Fruit fly (Drosophila melanogaster): Measurements from ENCODE around the gene CG46440.

CG46440 gene

dm6 chrX:15816905-15817304 lies 40.7 kb downstream of the CG46440 start:
- no peak for TF ChIP-seq CG14711 (tag; optimal IDR thresholded peaks at IDR 0.05)
- no peak for TF ChIP-seq toe (GFP tag; optimal IDR thresholded peaks at IDR 0.05)
- TF ChIP-seq Hr96 (GFP tag; optimal IDR thresholded peaks at IDR 0.05) = no peak
- no peak for TF ChIP-seq CG5204 (GFP tag; optimal IDR thresholded peaks at IDR 0.05)
- TF ChIP-seq pad (GFP tag; optimal IDR thresholded peaks at IDR 0.05) = no peak
- no peak for TF ChIP-seq Clk (GFP tag; optimal IDR thresholded peaks at IDR 0.05)
- TF ChIP-seq ovo (GFP tag; optimal IDR thresholded peaks at IDR 0.05) = no peak
- no peak for TF ChIP-seq kay (GFP tag; ENCODE audit: borderline replicate concordance)
- no peak for TF ChIP-seq CG1620 (GFP tag; optimal IDR thresholded peaks at IDR 0.05)
- TF ChIP-seq CG33017 (tag; optimal IDR thresholded peaks at IDR 0.05) = no peak
- no peak for TF ChIP-seq Mnt (GFP tag; optimal IDR thresholded peaks at IDR 0.05)
- TF ChIP-seq cnc (optimal IDR thresholded peaks at IDR 0.05) = no peak
- no peak for TF ChIP-seq CG11617 (GFP tag; optimal IDR thresholded peaks at IDR 0.05)
- TF ChIP-seq bab1 (GFP tag; optimal IDR thresholded peaks at IDR 0.05) = no peak
- TF ChIP-seq CG7045 (GFP tag; optimal IDR thresholded peaks at IDR 0.05) = no peak
- no peak for TF ChIP-seq CG12768 (GFP tag; optimal IDR thresholded peaks at IDR 0.05)

- TF ChIP-seq CG12768 (GFP tag; optimal IDR thresholded peaks at IDR 0.05) = no peak
- TF ChIP-seq CG33017 (tag; optimal IDR thresholded peaks at IDR 0.05) = no peak
- no peak for TF ChIP-seq tj (GFP tag; optimal IDR thresholded peaks at IDR 0.05)
- no peak for TF ChIP-seq Crg-1 (GFP tag; optimal IDR thresholded peaks at IDR 0.05)
- TF ChIP-seq CG11617 (GFP tag; optimal IDR thresholded peaks at IDR 0.05) = no peak
- TF ChIP-seq cnc (optimal IDR thresholded peaks at IDR 0.05) = no peak
- TF ChIP-seq CG1620 (GFP tag; optimal IDR thresholded peaks at IDR 0.05) = no peak
- no peak for TF ChIP-seq cic (GFP tag; optimal IDR thresholded peaks at IDR 0.05)
- no peak for TF ChIP-seq Mnt (GFP tag; optimal IDR thresholded peaks at IDR 0.05)
- TF ChIP-seq CG7045 (GFP tag; optimal IDR thresholded peaks at IDR 0.05) = no peak
These were observed 41.5 kb downstream of the CG46440 start for dm6 chrX:15816127-15816526.

dm6 chrX:15814485-15814884 lies 43.1 kb downstream of the CG46440 start:
- TF ChIP-seq cic (GFP tag; optimal IDR thresholded peaks at IDR 0.05) = no peak
- TF ChIP-seq tj (GFP tag; optimal IDR thresholded peaks at IDR 0.05) = peak; percentile 86

dm6 chrX:15813224-15813623 lies 44.4 kb downstream of the CG46440 start:
- TF ChIP-seq Hr96 (GFP tag; optimal IDR thresholded peaks at IDR 0.05) (no peak), cic (GFP tag; optimal IDR thresholded peaks at IDR 0.05) (no peak), Mnt (GFP tag; optimal IDR thresholded peaks at IDR 0.05) (no peak), cnc (optimal IDR thresholded peaks at IDR 0.05) (no peak), tj (GFP tag; optimal IDR thresholded peaks at IDR 0.05) (peak; percentile 22), CG7101 (tag; optimal IDR thresholded peaks at IDR 0.05) (no peak), ovo (GFP tag; optimal IDR thresholded peaks at IDR 0.05) (peak; percentile 18), CG14711 (tag; optimal IDR thresholded peaks at IDR 0.05) (no peak), toe (GFP tag; optimal IDR thresholded peaks at IDR 0.05) (no peak), pad (GFP tag; optimal IDR thresholded peaks at IDR 0.05) (no peak), CG1620 (GFP tag; optimal IDR thresholded peaks at IDR 0.05) (no peak), CG12768 (GFP tag; optimal IDR thresholded peaks at IDR 0.05) (no peak), kay (GFP tag; ENCODE audit: borderline replicate concordance) (peak; percentile 93), CG11617 (GFP tag; optimal IDR thresholded peaks at IDR 0.05) (no peak), CG33017 (tag; optimal IDR thresholded peaks at IDR 0.05) (no peak)

dm6 chrX:15812615-15812995 lies 45.0 kb downstream of the CG46440 start:
- no peak for TF ChIP-seq CG14711 (tag; optimal IDR thresholded peaks at IDR 0.05)
- TF ChIP-seq kay (GFP tag; ENCODE audit: borderline replicate concordance) = peak; percentile 75

dm6 chrX:15811666-15812614 lies 45.7 kb downstream of the CG46440 start:
- peak; percentile 44 for TF ChIP-seq CG11617 (GFP tag; optimal IDR thresholded peaks at IDR 0.05)
- no peak for TF ChIP-seq ovo (GFP tag; optimal IDR thresholded peaks at IDR 0.05)
- TF ChIP-seq Crg-1 (GFP tag; optimal IDR thresholded peaks at IDR 0.05) = no peak
- TF ChIP-seq pad (GFP tag; optimal IDR thresholded peaks at IDR 0.05) = peak; percentile 1
- no peak for TF ChIP-seq toe (GFP tag; optimal IDR thresholded peaks at IDR 0.05)
- TF ChIP-seq cnc (optimal IDR thresholded peaks at IDR 0.05) = no peak
- peak; percentile 65 for TF ChIP-seq CG14711 (tag; optimal IDR thresholded peaks at IDR 0.05)
- TF ChIP-seq kay (GFP tag; ENCODE audit: borderline replicate concordance) = peak; percentile 80
- peak; percentile 27 for TF ChIP-seq CG7101 (tag; optimal IDR thresholded peaks at IDR 0.05)
- peak; percentile 20 for TF ChIP-seq Mnt (GFP tag; optimal IDR thresholded peaks at IDR 0.05)
- peak; percentile 82 for TF ChIP-seq tj (GFP tag; optimal IDR thresholded peaks at IDR 0.05)
- peak; percentile 78 for TF ChIP-seq bab1 (GFP tag; optimal IDR thresholded peaks at IDR 0.05)
- no peak for TF ChIP-seq Hr96 (GFP tag; optimal IDR thresholded peaks at IDR 0.05)
- no peak for TF ChIP-seq CG5204 (GFP tag; optimal IDR thresholded peaks at IDR 0.05)
- peak; percentile 61 for TF ChIP-seq cic (GFP tag; optimal IDR thresholded peaks at IDR 0.05)
- peak; percentile 3 for TF ChIP-seq CG12768 (GFP tag; optimal IDR thresholded peaks at IDR 0.05)
- no peak for TF ChIP-seq CG1620 (GFP tag; optimal IDR thresholded peaks at IDR 0.05)
- TF ChIP-seq CG33017 (tag; optimal IDR thresholded peaks at IDR 0.05) = no peak
